Fruit fly (Drosophila melanogaster) whole organism, adult: Measurements from ENCODE around the gene ey.

Experiments
- CG11617 ChIP-seq: fragments of 200-800 bp; sonication (Bioruptor generic); optimal IDR thresholded peaks from 2 replicates; lab custom pipeline; 2017; ENCODE audit warnings: mild to moderate bottlenecking, missing biosample characterization, missing genetic modification reagents, missing genetic modification characterization
- CG1620 ChIP-seq: fragments of 200-800 bp; sonication (Bioruptor generic); optimal IDR thresholded peaks from 2 replicates; lab custom pipeline; 2016; ENCODE audit warnings: missing biosample characterization, missing genetic modification characterization
- cnc ChIP-seq, 2 experiments: fragments of >200 bp; optimal IDR thresholded peaks; 2 replicates each; lab custom pipeline; 2017
- ovo ChIP-seq: fragments of 200-800 bp; sonication (Bioruptor generic); optimal IDR thresholded peaks from 2 replicates; lab custom pipeline; 2016; ENCODE audit warnings: missing biosample characterization, missing genetic modification characterization
- pad ChIP-seq: fragments of 200-800 bp; sonication (Bioruptor generic); optimal IDR thresholded peaks from 3 replicates; lab custom pipeline; 2017; ENCODE audit warnings: missing biosample characterization, missing genetic modification characterization, mild to moderate bottlenecking, moderate library complexity, missing genetic modification reagents

dm6 chr4:696638-697037 lies 851 bp upstream of the ey start:
- TF ChIP-seq CG11617 (GFP tag; lab: Kevin White, UChicago) (peak; percentile 1), cnc (optimal IDR thresholded peaks at IDR 0.05; lab: Kevin White, UChicago) (no peak), CG1620 (peak; percentile 51), pad (GFP tag; lab: Kevin White, UChicago) (peak; percentile 5), ovo (no peak)
